Fruit fly (Drosophila melanogaster) whole organism, adult: ENCODE measurements around the gene Fum2.

ENCODE experiments used
- CG11617 ChIP-seq: fragments of 200-800 bp; sonication (Bioruptor generic); optimal IDR thresholded peaks from 2 replicates; lab custom pipeline; 2017; ENCODE audit warnings: mild to moderate bottlenecking, missing biosample characterization, missing genetic modification reagents, missing genetic modification characterization
- CG12768 ChIP-seq: fragments of 200-800 bp; sonication (Bioruptor generic); optimal IDR thresholded peaks from 2 replicates; lab custom pipeline; 2017; ENCODE audit warnings: missing biosample characterization, missing genetic modification characterization, mild to moderate bottlenecking, moderate library complexity, missing genetic modification reagents
- CG14711 ChIP-seq: fragments of 200-800 bp; sonication (Bioruptor generic); optimal IDR thresholded peaks from 2 replicates; lab custom pipeline; 2018; ENCODE audit warnings: missing biosample characterization, mild to moderate bottlenecking, missing genetic modification characterization, moderate library complexity
- CG1620 ChIP-seq: fragments of 200-800 bp; sonication (Bioruptor generic); optimal IDR thresholded peaks from 2 replicates; lab custom pipeline; 2016; ENCODE audit warnings: missing biosample characterization, missing genetic modification characterization
- CG33017 ChIP-seq: fragments of 200-800 bp; sonication (Bioruptor generic); optimal IDR thresholded peaks from 2 replicates; lab custom pipeline; 2018; ENCODE audit warnings: missing biosample characterization, mild to moderate bottlenecking, missing genetic modification characterization, moderate library complexity
- CG5204 ChIP-seq: fragments of 200-800 bp; sonication (Bioruptor generic); optimal IDR thresholded peaks from 2 replicates; lab custom pipeline; 2016; ENCODE audit warnings: missing biosample characterization, missing genetic modification characterization
- CG7045 ChIP-seq: fragments of 200-800 bp; sonication (Bioruptor generic); optimal IDR thresholded peaks from 2 replicates; lab custom pipeline; 2017; ENCODE audit warnings: missing biosample characterization, mild to moderate bottlenecking, missing genetic modification characterization
- CG7101 ChIP-seq: fragments of 200-800 bp; sonication (Bioruptor generic); optimal IDR thresholded peaks from 2 replicates; lab custom pipeline; 2018; ENCODE audit warnings: missing biosample characterization, mild to moderate bottlenecking, missing genetic modification characterization, moderate library complexity
- Clk ChIP-seq: fragments of 200-800 bp; sonication (Bioruptor generic); optimal IDR thresholded peaks from 2 replicates; lab custom pipeline; 2017; ENCODE audit warnings: missing biosample characterization, missing genetic modification characterization
- Crg-1 ChIP-seq: fragments of 200-800 bp; sonication (Bioruptor generic); optimal IDR thresholded peaks from 2 replicates; lab custom pipeline; 2016; ENCODE audit warnings: missing biosample characterization, missing genetic modification characterization
- Hr96 ChIP-seq: fragments of 200-800 bp; sonication (Bioruptor generic); optimal IDR thresholded peaks from 2 replicates; lab custom pipeline; 2016; ENCODE audit warnings: missing biosample characterization, missing genetic modification characterization
- Mnt ChIP-seq: fragments of 200-800 bp; sonication (Bioruptor generic); optimal IDR thresholded peaks from 2 replicates; lab custom pipeline; 2016; ENCODE audit warnings: missing biosample characterization, mild to moderate bottlenecking, missing genetic modification characterization
- bab1 ChIP-seq: fragments of 200-800 bp; sonication (Bioruptor generic); optimal IDR thresholded peaks from 3 replicates; lab custom pipeline; 2019; ENCODE audit warnings: missing biosample characterization, mild to moderate bottlenecking, missing genetic modification characterization, moderate library complexity
- cic ChIP-seq: fragments of 200-800 bp; sonication (Bioruptor generic); optimal IDR thresholded peaks from 2 replicates; lab custom pipeline; 2017; ENCODE audit warnings: missing biosample characterization, mild to moderate bottlenecking, missing genetic modification characterization, moderate library complexity
- cnc ChIP-seq, 2 experiments: fragments of >200 bp; optimal IDR thresholded peaks; 2 replicates each; lab custom pipeline; 2017
- kay ChIP-seq: fragments of 200-800 bp; sonication (Bioruptor generic); peaks from one replicate; lab custom pipeline; 2016; ENCODE audit warnings: missing biosample characterization, missing genetic modification characterization, borderline replicate concordance
- ovo ChIP-seq: fragments of 200-800 bp; sonication (Bioruptor generic); optimal IDR thresholded peaks from 2 replicates; lab custom pipeline; 2016; ENCODE audit warnings: missing biosample characterization, missing genetic modification characterization
- pad ChIP-seq: fragments of 200-800 bp; sonication (Bioruptor generic); optimal IDR thresholded peaks from 3 replicates; lab custom pipeline; 2017; ENCODE audit warnings: missing biosample characterization, missing genetic modification characterization, mild to moderate bottlenecking, moderate library complexity, missing genetic modification reagents
- tj ChIP-seq: fragments of 200-800 bp; sonication (Bioruptor generic); optimal IDR thresholded peaks from 3 replicates; lab custom pipeline; 2017; ENCODE audit warnings: missing biosample characterization, mild to moderate bottlenecking, missing genetic modification characterization, moderate library complexity
- toe ChIP-seq: fragments of 200-800 bp; sonication (Bioruptor generic); optimal IDR thresholded peaks from 2 replicates; lab custom pipeline; 2016; ENCODE audit warnings: missing biosample characterization, missing genetic modification characterization

Gene Fum2

dm6 chrX:6702591-6702990 is 21.0 kb downstream of the Fum2 start:
- peak; percentile 1 for TF ChIP-seq cic (GFP tag; lab: Kevin White, UChicago)
- TF ChIP-seq CG33017, result no peak

dm6 chrX:6703237-6703636 is 21.7 kb downstream of the Fum2 start:
- TF ChIP-seq CG11617 (peak; percentile 4), kay (peak; percentile 36), cic (GFP tag; lab: Kevin White, UChicago) (no peak), Clk (no peak)

dm6 chrX:6703957-6704356 is 22.4 kb downstream of the Fum2 start:
- TF ChIP-seq CG1620 (GFP tag; lab: Kevin White, UChicago), result no peak
- TF ChIP-seq Hr96 (GFP tag; lab: Kevin White, UChicago), result no peak
- no peak for TF ChIP-seq pad (GFP tag; lab: Kevin White, UChicago)
- TF ChIP-seq kay, result no peak
- no peak for TF ChIP-seq CG14711
- TF ChIP-seq CG11617, result no peak
- TF ChIP-seq cic (GFP tag; lab: Kevin White, UChicago), result no peak
- TF ChIP-seq Clk, result no peak
- no peak for TF ChIP-seq Crg-1 (GFP tag; lab: Kevin White, UChicago)
- no peak for TF ChIP-seq ovo
- TF ChIP-seq bab1 (GFP tag; lab: Kevin White, UChicago), result no peak
- TF ChIP-seq toe (GFP tag; lab: Kevin White, UChicago), result no peak
- no peak for TF ChIP-seq tj
- no peak for TF ChIP-seq CG7101 (tag; lab: Kevin White, UChicago)
- TF ChIP-seq CG5204 (GFP tag; lab: Kevin White, UChicago), result no peak
- no peak for TF ChIP-seq cnc (optimal IDR thresholded peaks at IDR 0.05; lab: Kevin White, UChicago)
- no peak for TF ChIP-seq CG33017

- TF ChIP-seq bab1 (GFP tag; lab: Kevin White, UChicago) (no peak), CG1620 (GFP tag; lab: Kevin White, UChicago) (no peak), CG11617 (peak; percentile 24), Crg-1 (GFP tag; lab: Kevin White, UChicago) (no peak), Clk (no peak), CG12768 (GFP tag; lab: Kevin White, UChicago) (peak; percentile 13), Hr96 (GFP tag; lab: Kevin White, UChicago) (peak; percentile 47), CG7045 (peak; percentile 2), toe (GFP tag; lab: Kevin White, UChicago) (peak; percentile 6), cic (GFP tag; lab: Kevin White, UChicago) (peak; percentile 66), tj (peak; percentile 87), cnc (optimal IDR thresholded peaks at IDR 0.05; lab: Kevin White, UChicago) (no peak), Mnt (peak; percentile 33), CG7101 (tag; lab: Kevin White, UChicago) (peak; percentile 24), CG14711 (peak; percentile 0), CG33017 (no peak)
These were observed 23.7 kb downstream of the Fum2 start for dm6 chrX:6705059-6705802.

dm6 chrX:6705890-6706289 is 24.3 kb downstream of the Fum2 start:
- TF ChIP-seq CG33017, result no peak
- TF ChIP-seq ovo, result no peak

dm6 chrX:6706570-6707306 is 25.2 kb downstream of the Fum2 start:
- TF ChIP-seq cic (GFP tag; lab: Kevin White, UChicago) (peak; percentile 67), bab1 (GFP tag; lab: Kevin White, UChicago) (peak; percentile 23), Mnt (no peak), Hr96 (GFP tag; lab: Kevin White, UChicago) (no peak)

dm6 chrX:6708138-6708537 is 26.6 kb downstream of the Fum2 start:
- TF ChIP-seq CG1620 (GFP tag; lab: Kevin White, UChicago) (no peak), CG7101 (tag; lab: Kevin White, UChicago) (no peak), pad (GFP tag; lab: Kevin White, UChicago) (no peak), CG11617 (no peak)
